Worm (Caenorhabditis elegans): ENCODE results near the gene gdi-1.
"Not testable (repeated sequence)": the region's sequence is repeated elsewhere in the genome, so short reads cannot be mapped to it uniquely, and the experiment has no call there.

ce11 chrIV:14763348-14763747, 29.3 kb downstream of the gdi-1 start:
- TF ChIP-seq nhr-237, gmeb-1 (tag; optimal IDR thresholded peaks at IDR 0.05): not testable (repeated sequence)
- TF ChIP-seq mdl-1 (tag; optimal IDR thresholded peaks at IDR 0.05): peak; percentile 43 to 65

All from whole organism, L2 larva.